Fruit fly (Drosophila melanogaster): ENCODE measurements around the gene CG34012.

CG34012 gene

dm6 chr3L:11064689-11065088, 44.6 kb downstream of the CG34012 start, which contains the start of the genes CG32075, CG45101 and SuUR (continued):
- TF ChIP-seq CG10147 (GFP tag; optimal IDR thresholded peaks at IDR 0.05): peak; percentile 67
- peak; percentile 92 for TF ChIP-seq sisA (GFP tag; IDR thresholded peaks at IDR 0.05)
- peak; percentile 88 for TF ChIP-seq jumu (GFP tag; optimal IDR thresholded peaks at IDR 0.05)
- TF ChIP-seq Bgb (GFP tag; IDR thresholded peaks at IDR 0.05; ENCODE audit: partially characterized antibody): no peak
- no peak for TF ChIP-seq br (optimal IDR thresholded peaks at IDR 0.05)
- peak; percentile 96 for TF ChIP-seq CG10267 (tag; optimal IDR thresholded peaks at IDR 0.05)
- peak; percentile 92 for TF ChIP-seq CHES-1-like (GFP tag; optimal IDR thresholded peaks at IDR 0.05)
- TF ChIP-seq CG10366 (GFP tag; IDR thresholded peaks at IDR 0.05): peak; percentile 89
- peak; percentile 88 for TF ChIP-seq luna (GFP tag; optimal IDR thresholded peaks at IDR 0.05)
- peak; percentile 70 for TF ChIP-seq NC2α (GFP tag; optimal IDR thresholded peaks at IDR 0.05)
- TF ChIP-seq sima (GFP tag; optimal IDR thresholded peaks at IDR 0.05): peak; percentile 56
- peak; percentile 76 for TF ChIP-seq Spps (tag; optimal IDR thresholded peaks at IDR 0.05)
- TF ChIP-seq CG15269 (tag; optimal IDR thresholded peaks at IDR 0.05): peak; percentile 80
- TF ChIP-seq disco-r (GFP tag; optimal IDR thresholded peaks at IDR 0.05): peak; percentile 51
- TF ChIP-seq ci (GFP tag; IDR thresholded peaks at IDR 0.05): peak; percentile 87; the same call in 2 of the 3 replicates
- TF ChIP-seq sna (GFP tag; IDR thresholded peaks at IDR 0.05; ENCODE audit: partially characterized antibody): no peak
- TF ChIP-seq Chrac-16 (GFP tag; optimal IDR thresholded peaks at IDR 0.05): peak; percentile 93
- peak; percentile 92 for TF ChIP-seq HLH54F (GFP tag; optimal IDR thresholded peaks at IDR 0.05)
- peak; percentile 78 for TF ChIP-seq Nf-YC (tag; optimal IDR thresholded peaks at IDR 0.05)
- TF ChIP-seq H2.0 (GFP tag; IDR thresholded peaks at IDR 0.05): peak; percentile 90
- TF ChIP-seq CG16815 (GFP tag; optimal IDR thresholded peaks at IDR 0.05): peak; percentile 80
- peak; percentile 81 for TF ChIP-seq lab (GFP tag; optimal IDR thresholded peaks at IDR 0.05)
- peak; percentile 84 for TF ChIP-seq CG11247 (GFP tag; IDR thresholded peaks at IDR 0.05)
- peak; percentile 86 for TF ChIP-seq ranshi (GFP tag; IDR thresholded peaks at IDR 0.05)
- peak; percentile 74 for TF ChIP-seq croc (GFP tag; conservative IDR thresholded peaks at IDR 0.05)
- no peak for TF ChIP-seq cad (GFP tag; optimal IDR thresholded peaks at IDR 0.05)
- peak; percentile 69 for TF ChIP-seq CG1792 (GFP tag; optimal IDR thresholded peaks at IDR 0.05)
- peak; percentile 73; the same call in 2 of the 3 replicates for TF ChIP-seq CG11093 (GFP tag; IDR thresholded peaks at IDR 0.05)
- no peak for TF ChIP-seq fd64A (GFP tag; optimal IDR thresholded peaks at IDR 0.05)
- TF ChIP-seq Dp (GFP tag; optimal IDR thresholded peaks at IDR 0.05): peak; percentile 63
- TF ChIP-seq pzg (GFP tag; optimal IDR thresholded peaks at IDR 0.05): peak; percentile 75
- TF ChIP-seq exex (tag; optimal IDR thresholded peaks at IDR 0.05): peak; percentile 51
- TF ChIP-seq dm (GFP tag; optimal IDR thresholded peaks at IDR 0.05): peak; percentile 84
- TF ChIP-seq CG14667 (GFP tag; IDR thresholded peaks at IDR 0.05): peak; percentile 81
- peak; percentile 82 for TF ChIP-seq CG11456 (GFP tag; IDR thresholded peaks at IDR 0.05)
- peak; percentile 76 for TF ChIP-seq ewg (GFP tag; optimal IDR thresholded peaks at IDR 0.05)
- TF ChIP-seq tgo (GFP tag; IDR thresholded peaks at IDR 0.05): peak; percentile 94
- peak; percentile 65 for TF ChIP-seq CG7987 (GFP tag; optimal IDR thresholded peaks at IDR 0.05)
- peak; percentile 99 for TF ChIP-seq sens (GFP tag)
- TF ChIP-seq ase (GFP tag; IDR thresholded peaks at IDR 0.05): peak; percentile 86
- peak; percentile 47; the same call in 1 of the 2 replicates for TF ChIP-seq CG4360 (GFP tag; IDR thresholded peaks at IDR 0.05)
- peak; percentile 90 for TF ChIP-seq chm (GFP tag; IDR thresholded peaks at IDR 0.05)
- peak; percentile 92 for TF ChIP-seq chn (GFP tag; optimal IDR thresholded peaks at IDR 0.05)
- peak; percentile 91 for TF ChIP-seq CG33213 (GFP tag; optimal IDR thresholded peaks at IDR 0.05)
- no peak for TF ChIP-seq crol (GFP tag; IDR thresholded peaks at IDR 0.05)
- no peak for TF ChIP-seq HLH4C (GFP tag; IDR thresholded peaks at IDR 0.05; ENCODE audit: partially characterized antibody)
- TF ChIP-seq CG11085 (GFP tag; IDR thresholded peaks at IDR 0.05): peak; percentile 64
- TF ChIP-seq Antp (GFP tag; optimal IDR thresholded peaks at IDR 0.05): peak; percentile 84
- TF ChIP-seq ro (GFP tag; IDR thresholded peaks at IDR 0.05): peak; percentile 76
- TF ChIP-seq CG18262 (tag; optimal IDR thresholded peaks at IDR 0.05): peak; percentile 81
- TF ChIP-seq gsb (GFP tag; IDR thresholded peaks at IDR 0.05): peak; percentile 53; the same call in 1 of the 2 replicates
- TF ChIP-seq CG31388 (GFP tag; optimal IDR thresholded peaks at IDR 0.05): peak; percentile 39
